Worm (Caenorhabditis elegans): ENCODE measurements around the gene srd-65.
"Not testable (repeated sequence)": the region's sequence is repeated elsewhere in the genome, so short reads cannot be mapped to it uniquely, and the experiment has no call there.

Gene srd-65

ce11 chrIII:2271016-2271590 lies 47.3 kb upstream of the srd-65 start:
- TF ChIP-seq mcd-1 (GFP tag; IDR thresholded peaks at IDR 0.05) = peak; percentile 71; the same call in 1 of the 2 replicates

ce11 chrIII:2265986-2266701 lies 42.3 kb upstream of the srd-65 start, which contains the start of gene fbxa-9:
fbxa-9 (plus strand) TSS chrIII:2266651.
- no peak for TF ChIP-seq snpc-1.1 (tag; optimal IDR thresholded peaks at IDR 0.05; ENCODE audit: insufficient read depth)
- TF ChIP-seq nfyb-1 (GFP tag; IDR thresholded peaks at IDR 0.05) = no peak
- TF ChIP-seq ztf-25 (GFP tag; IDR thresholded peaks at IDR 0.05) = no peak
- TF ChIP-seq somi-1 (GFP tag; optimal IDR thresholded peaks at IDR 0.05) = no peak
- TF ChIP-seq F33H1.4 (GFP tag; IDR thresholded peaks at IDR 0.05) = no peak
- TF ChIP-seq ccch-3 (GFP tag; optimal IDR thresholded peaks at IDR 0.05) = no peak
- TF ChIP-seq sea-2 (GFP tag; IDR thresholded peaks at IDR 0.05) = no peak
- TF ChIP-seq sptf-2 (GFP tag; optimal IDR thresholded peaks at IDR 0.05) = no peak
- no peak for TF ChIP-seq F57A8.1 (GFP tag; optimal IDR thresholded peaks at IDR 0.05)

- TF ChIP-seq madf-8 (GFP tag; conservative IDR thresholded peaks at IDR 0.05) (no peak), rec-8 (tag; optimal IDR thresholded peaks at IDR 0.05) (no peak), Y53G8AR.9 (GFP tag; conservative IDR thresholded peaks at IDR 0.05) (no peak), F49E8.2 (tag; optimal IDR thresholded peaks at IDR 0.05; ENCODE audit: insufficient read depth) (no peak), K12H6.12 (tag; optimal IDR thresholded peaks at IDR 0.05) (no peak), athp-1 (tag; optimal IDR thresholded peaks at IDR 0.05) (no peak), attf-3 (GFP tag; conservative IDR thresholded peaks at IDR 0.05) (no peak), C17E4.6 (GFP tag; IDR thresholded peaks at IDR 0.05) (no peak), ztf-25 (GFP tag; IDR thresholded peaks at IDR 0.05) (no peak), nhr-27 (tag; optimal IDR thresholded peaks at IDR 0.05) (no peak), ztf-28 (GFP tag; IDR thresholded peaks at IDR 0.05) (no peak), xnd-1 (tag; optimal IDR thresholded peaks at IDR 0.05) (no peak), nhr-120 (GFP tag; IDR thresholded peaks at IDR 0.05) (no peak), nhr-90 (tag; optimal IDR thresholded peaks at IDR 0.05) (no peak)
These were observed 39.1 kb upstream of the srd-65 start, which contains the start of gene Y54F10BM.6 for ce11 chrIII:2262942-2263341. Y54F10BM.6 (plus strand) TSS chrIII:2263242.

ce11 chrIII:2261353-2261752 lies 37.5 kb upstream of the srd-65 start, which contains the start of gene fbxa-42:
fbxa-42 (minus strand) TSS chrIII:2261453.
- not testable (repeated sequence) for TF ChIP-seq xnd-1 (tag; optimal IDR thresholded peaks at IDR 0.05); Y95B8A.8 (GFP tag; IDR thresholded peaks at IDR 0.05); F39B2.1 (GFP tag; IDR thresholded peaks at IDR 0.05)

ce11 chrIII:2259329-2259728 lies 35.5 kb upstream of the srd-65 start:
- TF ChIP-seq madf-6 (GFP tag; IDR thresholded peaks at IDR 0.05) = no peak
- no peak for TF ChIP-seq ztf-6 (GFP tag; IDR thresholded peaks at IDR 0.05)
- TF ChIP-seq lin-35 (GFP tag; optimal IDR thresholded peaks at IDR 0.05) = no peak
- TF ChIP-seq pha-4 (tag; optimal IDR thresholded peaks at IDR 0.05) = no peak
- TF ChIP-seq hmg-1.2 (GFP tag; IDR thresholded peaks at IDR 0.05) = no peak
- no peak for TF ChIP-seq sptf-2 (GFP tag; optimal IDR thresholded peaks at IDR 0.05)
- TF ChIP-seq repo-1 (tag; optimal IDR thresholded peaks at IDR 0.05) = no peak
